Worm (Caenorhabditis elegans) whole organism, early embryonic: ENCODE results near the gene F29C12.6.
"Not testable (repeated sequence)": the region's sequence is repeated elsewhere in the genome, so short reads cannot be mapped to it uniquely, and the experiment has no call there.

ENCODE experiments used
- B0310.2 ChIP-seq: sonication (generic microtip); optimal IDR thresholded peaks from 2 replicates; lab custom pipeline; 2016; ENCODE audit warnings: mild to moderate bottlenecking, missing genetic modification characterization, missing compliant biosample characterization
- F13C5.2 ChIP-seq: sonication (generic microtip); optimal IDR thresholded peaks from 2 replicates; lab custom pipeline; 2017; ENCODE audit warnings: mild to moderate bottlenecking, missing genetic modification characterization, inconsistent platforms, missing compliant biosample characterization
- aly-1 ChIP-seq: sonication (generic microtip); optimal IDR thresholded peaks from 2 replicates; lab custom pipeline; 2016; ENCODE audit warnings: missing genetic modification characterization, missing compliant biosample characterization
- ama-1 ChIP-seq: fragments of 150-350 bp; optimal IDR thresholded peaks from 2 replicates; lab custom pipeline; 2014
- ceh-13 ChIP-seq: fragments of 200-800 bp; sonication (Bioruptor generic); optimal IDR thresholded peaks from 2 replicates; lab custom pipeline; 2018; ENCODE audit warnings: mild to moderate bottlenecking, missing genetic modification characterization, missing compliant biosample characterization
- ceh-36 ChIP-seq: sonication (generic microtip); optimal IDR thresholded peaks from 2 replicates; lab custom pipeline; 2016; ENCODE audit warnings: missing genetic modification characterization, inconsistent platforms, missing compliant biosample characterization
- ets-7 ChIP-seq: sonication (generic microtip); optimal IDR thresholded peaks from 2 replicates; lab custom pipeline; 2016; ENCODE audit warnings: missing genotype, missing genetic modification characterization, missing compliant biosample characterization
- flt-1 ChIP-seq: fragments of 200-800 bp; sonication (Bioruptor generic); IDR thresholded peaks from 2 replicates; pipeline ENCODE4 v1.3.6; 2022; ENCODE audit warnings: missing genetic modification characterization, missing compliant biosample characterization
- hmbx-1 ChIP-seq: sonication (generic microtip); optimal IDR thresholded peaks from 2 replicates; lab custom pipeline; 2016; ENCODE audit warnings: mild to moderate bottlenecking, missing genetic modification characterization, missing compliant biosample characterization
- hmg-4 ChIP-seq: fragments of 200-800 bp; sonication (Bioruptor generic); optimal IDR thresholded peaks from 2 replicates; lab custom pipeline; 2018; ENCODE audit warnings: mild to moderate bottlenecking, missing genetic modification characterization, missing compliant biosample characterization
- hnd-1 ChIP-seq: sonication (generic microtip); optimal IDR thresholded peaks from 2 replicates; lab custom pipeline; 2016; ENCODE audit warnings: missing genetic modification characterization, missing compliant biosample characterization
- pes-1 ChIP-seq: fragments of 200-800 bp; sonication (Bioruptor generic); IDR thresholded peaks from 2 replicates; pipeline ENCODE4 v1.3.6; 2022; ENCODE audit warnings: missing genetic modification reagents, missing genetic modification characterization, missing compliant biosample characterization
- scrt-1 ChIP-seq: fragments of 200-800 bp; sonication (Bioruptor generic); IDR thresholded peaks from 2 replicates; pipeline ENCODE4 v1.3.6; 2022; ENCODE audit warnings: missing genetic modification characterization, missing compliant biosample characterization
- sea-1 ChIP-seq: fragments of 200-800 bp; sonication (Bioruptor generic); conservative IDR thresholded peaks from 2 replicates; pipeline ENCODE4 v1.3.6; 2022; ENCODE audit warnings: missing genetic modification characterization, missing compliant biosample characterization
- tbx-11 ChIP-seq: fragments of 200-800 bp; sonication (Bioruptor generic); IDR thresholded peaks from 2 replicates; pipeline ENCODE4 v1.3.6; 2022; ENCODE audit warnings: missing genetic modification characterization, missing compliant biosample characterization
- tbx-37 ChIP-seq: fragments of 200-800 bp; sonication (Bioruptor generic); conservative IDR thresholded peaks from 2 replicates; pipeline ENCODE4 v1.3.6; 2022; ENCODE audit warnings: missing genetic modification reagents, missing genetic modification characterization, missing compliant biosample characterization
- tra-4 ChIP-seq: sonication (generic microtip); optimal IDR thresholded peaks from 2 replicates; lab custom pipeline; 2017; ENCODE audit warnings: missing genetic modification characterization, missing compliant biosample characterization

F29C12.6 gene

ce11 chrII:13129602-13130001 is at the start of gene F29C12.6:
F29C12.6 (plus strand) TSS chrII:13129902.
- TF ChIP-seq aly-1 (tag; lab: Kevin White, UChicago): no peak
- no peak for TF ChIP-seq hmg-4 (GFP tag; lab: Kevin White, UChicago)
- TF ChIP-seq scrt-1 (GFP tag; lab: Robert Waterston, UW): no peak
- TF ChIP-seq B0310.2: no peak
- no peak for TF ChIP-seq sea-1
- no peak for TF ChIP-seq pes-1 (GFP tag; lab: Robert Waterston, UW)
- no peak for TF ChIP-seq ama-1 (lab: Kevin White, UChicago)
- no peak for TF ChIP-seq ceh-13
- TF ChIP-seq ceh-36 (tag; lab: Kevin White, UChicago): no peak
- no peak for TF ChIP-seq tbx-37 (GFP tag; lab: Robert Waterston, UW)
- TF ChIP-seq ets-7 (tag; lab: Kevin White, UChicago): no peak
- no peak for TF ChIP-seq hmbx-1 (tag; lab: Kevin White, UChicago)
- no peak for TF ChIP-seq tbx-11
- no peak for TF ChIP-seq tra-4 (tag; lab: Kevin White, UChicago)
- TF ChIP-seq flt-1 (GFP tag; lab: Robert Waterston, UW): no peak
- no peak for TF ChIP-seq F13C5.2 (tag; lab: Kevin White, UChicago)
- TF ChIP-seq hnd-1: no peak

ce11 chrII:13080607-13081006 is 49.1 kb upstream of the F29C12.6 start, which contains the start of gene Y81G3A.2:
Y81G3A.2 (plus strand) TSS chrII:13080907.
- not testable (repeated sequence) for TF ChIP-seq flt-1 (GFP tag; lab: Robert Waterston, UW); ets-7 (tag; lab: Kevin White, UChicago); hmg-4 (GFP tag; lab: Kevin White, UChicago)

- TF ChIP-seq hnd-1; ets-7 (tag; lab: Kevin White, UChicago); ceh-36 (tag; lab: Kevin White, UChicago): not testable (repeated sequence)
Observed at ce11 chrII:13082403-13082802, 47.3 kb upstream of the F29C12.6 start, which contains the start of gene Y81G3A.6. Y81G3A.6 (minus strand) TSS chrII:13082503.

- TF ChIP-seq B0310.2 (no peak), F13C5.2 (tag; lab: Kevin White, UChicago) (peak; percentile 38), ama-1 (lab: Kevin White, UChicago) (no peak), scrt-1 (GFP tag; lab: Robert Waterston, UW) (no peak)
Observed at ce11 chrII:13083752-13084214, 45.9 kb upstream of the F29C12.6 start, which contains the start of the genes Y81G3A.1 and gcn-2. Y81G3A.1 (minus strand) TSS chrII:13083926. gcn-2 (plus strand) TSS chrII:13084164.

ce11 chrII:13085951-13086350 is 43.8 kb upstream of the F29C12.6 start:
- TF ChIP-seq hnd-1 (no peak), flt-1 (GFP tag; lab: Robert Waterston, UW) (no peak), hmg-4 (GFP tag; lab: Kevin White, UChicago) (no peak), tbx-37 (GFP tag; lab: Robert Waterston, UW) (no peak), ama-1 (lab: Kevin White, UChicago) (no peak), tra-4 (tag; lab: Kevin White, UChicago) (no peak), F13C5.2 (tag; lab: Kevin White, UChicago) (no peak), scrt-1 (GFP tag; lab: Robert Waterston, UW) (no peak), hmbx-1 (tag; lab: Kevin White, UChicago) (no peak), aly-1 (tag; lab: Kevin White, UChicago) (no peak), ceh-13 (no peak)

- TF ChIP-seq ets-7 (tag; lab: Kevin White, UChicago): no peak
- TF ChIP-seq ceh-13: no peak
- no peak for TF ChIP-seq hmg-4 (GFP tag; lab: Kevin White, UChicago)
- TF ChIP-seq flt-1 (GFP tag; lab: Robert Waterston, UW): no peak
Observed at ce11 chrII:13091123-13091522, 38.6 kb upstream of the F29C12.6 start, which contains the start of gene Y81G3A.4. Y81G3A.4 (plus strand) TSS chrII:13091423.

- TF ChIP-seq ets-7 (tag; lab: Kevin White, UChicago) (no peak), pes-1 (GFP tag; lab: Robert Waterston, UW) (no peak), ceh-36 (tag; lab: Kevin White, UChicago) (no peak), aly-1 (tag; lab: Kevin White, UChicago) (no peak), tbx-37 (GFP tag; lab: Robert Waterston, UW) (no peak), hmg-4 (GFP tag; lab: Kevin White, UChicago) (no peak), hnd-1 (no peak), tra-4 (tag; lab: Kevin White, UChicago) (no peak), ceh-13 (no peak), sea-1 (no peak), flt-1 (GFP tag; lab: Robert Waterston, UW) (no peak), ama-1 (lab: Kevin White, UChicago) (no peak)
Observed at ce11 chrII:13091857-13092256, 37.8 kb upstream of the F29C12.6 start.

- no peak for TF ChIP-seq ceh-13
- TF ChIP-seq ama-1 (lab: Kevin White, UChicago): no peak
- TF ChIP-seq tbx-11: no peak
- no peak for TF ChIP-seq sea-1
Observed at ce11 chrII:13096345-13096744, 33.4 kb upstream of the F29C12.6 start.

- TF ChIP-seq ceh-36 (tag; lab: Kevin White, UChicago): no peak
- TF ChIP-seq sea-1: no peak
- TF ChIP-seq hmg-4 (GFP tag; lab: Kevin White, UChicago): no peak
- TF ChIP-seq F13C5.2 (tag; lab: Kevin White, UChicago): no peak
- no peak for TF ChIP-seq ceh-13
- TF ChIP-seq hmbx-1 (tag; lab: Kevin White, UChicago): no peak
- no peak for TF ChIP-seq tra-4 (tag; lab: Kevin White, UChicago)
Observed at ce11 chrII:13098175-13098574, 31.5 kb upstream of the F29C12.6 start, which contains the start of gene col-86. col-86 (minus strand) TSS chrII:13098275.
